Worm (Caenorhabditis elegans) whole organism, L2 larva: ENCODE data around the gene sri-45.

Source experiments
- ceh-16 ChIP-seq: fragments of 150-350 bp; optimal IDR thresholded peaks from 2 replicates; lab custom pipeline; 2014; ENCODE audit warnings: missing biosample characterization, missing genetic modification characterization
- dmd-4 ChIP-seq: sonication (generic microtip); optimal IDR thresholded peaks from 2 replicates; lab custom pipeline; 2017; ENCODE audit warnings: missing biosample characterization, missing genetic modification characterization
- elt-1 ChIP-seq: fragments of 150-350 bp; optimal IDR thresholded peaks from 2 replicates; lab custom pipeline; 2014; ENCODE audit warnings: missing biosample characterization, missing genetic modification characterization
- unc-39 ChIP-seq: fragments of 150-350 bp; optimal IDR thresholded peaks from 2 replicates; lab custom pipeline; 2014; ENCODE audit warnings: missing biosample characterization, missing genetic modification characterization
- ztf-11 ChIP-seq: sonication (generic microtip); optimal IDR thresholded peaks from 2 replicates; lab custom pipeline; 2017; ENCODE audit warnings: missing biosample characterization, missing genetic modification characterization

DNA sequence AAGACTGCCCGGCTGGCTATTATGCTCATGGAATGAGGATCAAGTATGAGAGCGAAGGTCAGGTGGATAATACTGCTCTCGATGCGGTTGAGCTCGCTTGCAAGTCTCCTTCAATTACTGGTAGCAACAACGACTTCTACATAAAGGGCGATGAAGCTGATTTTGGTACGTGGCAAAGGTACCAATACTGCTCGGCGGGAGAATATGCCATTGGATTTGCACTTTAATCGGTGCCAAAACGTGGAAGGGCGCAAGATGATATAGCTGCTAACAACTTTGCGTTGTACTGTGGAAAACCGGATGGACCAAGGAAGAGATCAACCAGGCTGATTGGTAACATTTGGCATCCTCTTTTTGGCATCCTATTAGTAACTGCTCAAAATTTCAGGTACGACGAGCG lies 6.3 kb upstream of the sri-45 start:
- TF ChIP-seq elt-1 = no peak
- no peak for TF ChIP-seq ceh-16 (tag; lab: Kevin White, UChicago)
- no peak for TF ChIP-seq unc-39 (tag; lab: Kevin White, UChicago)
- no peak for TF ChIP-seq ztf-11 (tag; lab: Kevin White, UChicago)
- TF ChIP-seq dmd-4 = no peak
